Worm (Caenorhabditis elegans) whole organism, L3 larva: ENCODE results near the gene ZK1307.4.

ENCODE experiments used
- nhr-28 ChIP-seq: fragments of 150-350 bp; optimal IDR thresholded peaks from 2 replicates; lab custom pipeline; 2014; ENCODE audit warnings: missing biosample characterization, missing genetic modification characterization
- nhr-77 ChIP-seq: fragments of 150-350 bp; optimal IDR thresholded peaks from 2 replicates; lab custom pipeline; 2014; ENCODE audit warnings: missing biosample characterization, missing genetic modification characterization
- pqm-1 ChIP-seq: fragments of 150-350 bp; optimal IDR thresholded peaks from 2 replicates; lab custom pipeline; 2017; ENCODE audit warnings: missing biosample characterization, missing genetic modification characterization, inconsistent platforms
- skn-1 ChIP-seq: fragments of 150-350 bp; optimal IDR thresholded peaks from 2 replicates; lab custom pipeline; 2014; ENCODE audit warnings: missing biosample characterization, missing genetic modification characterization
- snpc-4 ChIP-seq: fragments of 150-350 bp; optimal IDR thresholded peaks from 2 replicates; lab custom pipeline; 2014; ENCODE audit warnings: missing biosample characterization, missing genetic modification characterization

DNA sequence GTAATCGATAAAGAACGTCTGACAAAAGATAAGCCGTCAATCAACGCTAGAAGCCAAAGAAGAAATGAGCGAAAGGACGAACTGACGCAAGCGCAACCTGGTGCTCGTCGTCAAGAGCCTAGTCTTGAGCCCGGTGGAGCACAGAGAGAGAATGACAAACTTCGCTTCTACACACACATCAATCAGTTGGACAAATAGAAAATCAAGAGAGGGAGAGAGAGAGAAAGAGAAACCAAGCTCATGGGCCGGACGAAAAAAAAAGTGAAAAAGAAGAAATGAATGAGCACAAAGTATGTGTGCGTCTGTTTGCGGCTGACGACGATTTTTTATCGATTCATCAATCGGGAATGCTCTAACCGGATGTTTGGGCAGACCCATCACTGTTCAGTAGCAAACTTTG lies 30.5 kb downstream of the ZK1307.4 start:
- TF ChIP-seq skn-1 (no peak), snpc-4 (tag; lab: Kevin White, UChicago) (no peak), pqm-1 (tag; lab: Kevin White, UChicago) (no peak), nhr-77 (tag; lab: Kevin White, UChicago) (no peak), nhr-28 (tag; lab: Kevin White, UChicago) (no peak)
